Worm (Caenorhabditis elegans) whole organism, mixed stage, embryonic: ENCODE results near the gene ceh-93.

Source experiments
- ceh-83 ChIP-seq: fragments of 200-800 bp; sonication (Bioruptor generic); optimal IDR thresholded peaks from 2 replicates; lab custom pipeline; 2018; ENCODE audit warnings: mild to moderate bottlenecking, missing genetic modification characterization, missing compliant biosample characterization
- ces-1 ChIP-seq: fragments of 150-350 bp; optimal IDR thresholded peaks from 2 replicates; lab custom pipeline; 2014; ENCODE audit warnings: missing biosample characterization, missing genetic modification reagents, missing genetic modification characterization
- cnd-1 ChIP-seq: fragments of 200-800 bp; sonication (Bioruptor generic); optimal IDR thresholded peaks from 2 replicates; lab custom pipeline; 2018; ENCODE audit warnings: mild to moderate bottlenecking, missing genetic modification characterization, missing compliant biosample characterization
- elt-1 ChIP-seq: sonication (generic microtip); optimal IDR thresholded peaks from 2 replicates; lab custom pipeline; 2017; ENCODE audit warnings: missing genetic modification characterization, mild to moderate bottlenecking, missing compliant biosample characterization, antibody characterized with exemption, moderate library complexity, borderline replicate concordance; ENCODE audit not compliant: insufficient read depth
- flh-1 ChIP-seq: fragments of 200-800 bp; sonication (Bioruptor generic); optimal IDR thresholded peaks from 2 replicates; lab custom pipeline; 2018; ENCODE audit warnings: mild to moderate bottlenecking, missing genetic modification characterization, moderate library complexity, missing compliant biosample characterization
- lin-13 ChIP-seq: fragments of 150-350 bp; optimal IDR thresholded peaks from 2 replicates; lab custom pipeline; 2014; ENCODE audit warnings: missing biosample characterization, missing genetic modification characterization
- mab-5 ChIP-seq: fragments of 150-350 bp; optimal IDR thresholded peaks from 2 replicates; lab custom pipeline; 2014; ENCODE audit warnings: missing biosample characterization, missing genetic modification characterization
- mep-1 ChIP-seq: fragments of 150-350 bp; optimal IDR thresholded peaks from 2 replicates; lab custom pipeline; 2017; ENCODE audit warnings: missing biosample characterization, missing genetic modification reagents, missing genetic modification characterization, inconsistent platforms
- nhr-12 ChIP-seq: fragments of 150-350 bp; optimal IDR thresholded peaks from 2 replicates; lab custom pipeline; 2014; ENCODE audit warnings: missing biosample characterization, missing genetic modification characterization
- nhr-28 ChIP-seq: fragments of 150-350 bp; optimal IDR thresholded peaks from 2 replicates; lab custom pipeline; 2014; ENCODE audit warnings: missing biosample characterization, missing genetic modification characterization
- pha-4 ChIP-seq: fragments of 150-350 bp; optimal IDR thresholded peaks from 2 replicates; lab custom pipeline; 2018; ENCODE audit warnings: missing biosample characterization, missing genetic modification reagents, missing genetic modification characterization
- unc-39 ChIP-seq: fragments of 150-350 bp; optimal IDR thresholded peaks from 2 replicates; lab custom pipeline; 2014; ENCODE audit warnings: missing biosample characterization, missing genetic modification characterization
- zip-8 ChIP-seq: fragments of 150-350 bp; optimal IDR thresholded peaks from 2 replicates; lab custom pipeline; 2014; ENCODE audit warnings: missing biosample characterization, missing genetic modification characterization
- ztf-11 ChIP-seq: fragments of 150-350 bp; optimal IDR thresholded peaks from 2 replicates; lab custom pipeline; 2014; ENCODE audit warnings: missing biosample characterization, missing genetic modification characterization

DNA sequence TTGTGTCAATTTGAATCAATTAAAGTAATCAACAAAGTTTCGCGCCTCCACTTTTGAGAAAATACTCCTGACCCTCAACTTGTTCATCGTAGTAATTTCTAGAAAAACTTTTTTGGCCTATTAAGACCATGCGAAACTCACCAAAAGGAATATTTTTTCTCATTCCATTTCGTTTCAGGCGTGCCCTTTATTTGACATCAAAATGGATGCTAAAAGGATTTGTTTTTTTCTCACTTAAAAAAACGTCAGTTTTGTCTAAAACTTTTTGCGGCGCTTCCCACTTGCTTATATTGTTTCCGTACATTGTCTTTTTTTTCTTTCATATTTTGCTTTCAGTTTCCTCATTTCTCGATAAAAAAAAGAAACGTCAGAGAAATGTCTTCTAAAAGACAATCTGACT, 28.1 kb downstream of the ceh-93 start, which contains the start of gene C04E7.5:
- TF ChIP-seq unc-39 (tag; lab: Kevin White, UChicago) (no peak), pha-4 (tag; lab: Kevin White, UChicago) (no peak), ceh-83 (no peak), nhr-28 (tag; lab: Kevin White, UChicago) (no peak), mab-5 (tag; lab: Kevin White, UChicago) (no peak), ztf-11 (tag; lab: Kevin White, UChicago) (no peak), lin-13 (tag; lab: Kevin White, UChicago) (no peak), nhr-12 (tag; lab: Kevin White, UChicago) (no peak), flh-1 (GFP tag; lab: Kevin White, UChicago) (no peak), zip-8 (tag; lab: Kevin White, UChicago) (no peak), ces-1 (GFP tag; lab: Kevin White, UChicago) (no peak), mep-1 (tag; lab: Kevin White, UChicago) (no peak), cnd-1 (tag; lab: Kevin White, UChicago) (no peak), elt-1 (tag; lab: Kevin White, UChicago) (no peak)
